Fruit fly (Drosophila melanogaster) Kc167 (cell line): Measurements from ENCODE around the gene CG44954.

Experiments
- Myc ChIP-seq: fragments of >200 bp; optimal IDR thresholded peaks from 2 replicates; lab custom pipeline; 2017; ENCODE audit warnings: missing external identifiers
- Sin3A ChIP-seq: fragments of >200 bp; optimal IDR thresholded peaks from 2 replicates; lab custom pipeline; 2018; ENCODE audit warnings: missing external identifiers
- psq ChIP-seq: fragments of >200 bp; optimal IDR thresholded peaks from 2 replicates; lab custom pipeline; 2017; ENCODE audit warnings: missing external identifiers

DNA sequence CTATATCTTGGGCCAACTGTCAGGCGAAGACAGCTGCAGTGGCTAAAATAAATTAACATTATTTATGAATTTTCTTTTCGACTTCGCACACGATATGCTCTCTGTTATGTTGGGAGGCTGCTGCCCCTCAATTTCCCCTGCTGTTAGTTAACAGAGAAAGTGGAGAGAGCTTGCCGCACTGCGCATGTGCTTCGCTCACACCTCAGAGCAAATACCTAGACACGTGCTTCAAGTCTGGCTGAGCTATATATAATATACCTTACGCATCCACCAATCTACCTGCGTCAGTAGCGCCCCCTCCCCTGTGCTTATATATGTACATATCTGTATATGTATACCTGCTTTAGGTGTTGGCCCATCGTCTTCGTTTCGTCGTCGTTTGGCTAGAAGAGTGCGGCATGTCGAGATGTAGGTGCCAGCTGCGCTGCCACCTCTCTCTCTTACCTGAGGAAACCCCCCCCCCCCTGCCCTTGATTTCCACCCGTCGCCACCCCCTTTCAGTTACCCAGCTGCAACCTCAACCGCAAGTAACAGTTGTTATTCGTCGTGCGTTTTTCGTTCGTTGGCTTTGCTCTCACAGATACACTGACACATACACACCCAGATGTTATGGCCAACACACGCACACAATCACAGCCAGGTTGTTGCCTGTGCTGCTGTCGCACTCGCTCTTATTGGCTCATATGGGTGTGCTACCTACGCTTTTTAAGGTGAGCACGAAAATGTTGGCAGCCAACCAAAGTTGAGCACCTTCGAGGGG lies 5.4 kb downstream of the CG44954 start:
- TF ChIP-seq Myc (lab: Kevin White, UChicago) (no peak), psq (no peak), Sin3A (lab: Kevin White, UChicago) (no peak)
